Fruit fly (Drosophila melanogaster) whole organism, embryonic: ENCODE data around the gene Nckx30C.
A peak's percentile ranks its signal among the peaks of the same experiment; 100 is the strongest.

ENCODE experiments used
- Bgb ChIP-seq: fragments of 200-800 bp; sonication (Bioruptor generic); IDR thresholded peaks from 2 replicates; pipeline ENCODE4 v1.3.6; 2022; ENCODE audit warnings: missing biosample characterization, missing genetic modification characterization; ENCODE audit not compliant: partially characterized antibody
- CG10321 ChIP-seq: fragments of 200-800 bp; sonication (Bioruptor generic); IDR thresholded peaks from 2 replicates; pipeline ENCODE4 v1.3.6; 2022; ENCODE audit warnings: missing biosample characterization, missing genetic modification characterization
- CG11723 ChIP-seq: fragments of 200-800 bp; sonication (Bioruptor generic); optimal IDR thresholded peaks from 2 replicates; lab custom pipeline; 2017; ENCODE audit warnings: missing biosample characterization, mild to moderate bottlenecking, missing genetic modification characterization
- CG13287 ChIP-seq: fragments of 200-800 bp; sonication (Bioruptor generic); IDR thresholded peaks from 2 replicates; pipeline ENCODE4 v1.3.6; 2022; ENCODE audit warnings: missing biosample characterization, missing genetic modification characterization; ENCODE audit not compliant: partially characterized antibody
- CG15514 ChIP-seq: fragments of 200-800 bp; sonication (Bioruptor generic); optimal IDR thresholded peaks from 3 replicates; lab custom pipeline; 2017; ENCODE audit warnings: missing biosample characterization, missing genetic modification characterization, mild to moderate bottlenecking, moderate library complexity, missing genetic modification reagents
- CG16813 ChIP-seq: fragments of 200-800 bp; sonication (Bioruptor generic); IDR thresholded peaks from 3 replicates; pipeline ENCODE4 v1.3.6; 2022; ENCODE audit warnings: missing biosample characterization, missing genetic modification characterization; ENCODE audit not compliant: partially characterized antibody
- CG17361 ChIP-seq: fragments of 200-800 bp; sonication (Bioruptor generic); IDR thresholded peaks from 3 replicates; pipeline ENCODE4 v1.3.6; 2022; ENCODE audit warnings: missing biosample characterization, missing genetic modification characterization
- CG34422 ChIP-seq: fragments of 200-800 bp; sonication (Bioruptor generic); IDR thresholded peaks from 3 replicates; pipeline ENCODE4 v1.3.6; 2022; ENCODE audit warnings: missing biosample characterization, missing genetic modification characterization
- CG4617 ChIP-seq: fragments of 200-800 bp; sonication (Bioruptor generic); optimal IDR thresholded peaks from 3 replicates; lab custom pipeline; 2016; ENCODE audit warnings: missing biosample characterization, missing genetic modification characterization, borderline replicate concordance
- CG7556 ChIP-seq: fragments of 200-800 bp; sonication (Bioruptor generic); optimal IDR thresholded peaks from 2 replicates; lab custom pipeline; 2017; ENCODE audit warnings: missing biosample characterization, mild to moderate bottlenecking, missing genetic modification characterization
- CG8089 ChIP-seq: fragments of 200-800 bp; sonication (Bioruptor generic); optimal IDR thresholded peaks from 3 replicates; lab custom pipeline; 2016; ENCODE audit warnings: missing biosample characterization, missing genetic modification characterization
- CG8290 ChIP-seq, 3 experiments: fragments of 200-800 bp; sonication (Bioruptor generic); optimal IDR thresholded peaks; 2 replicates each; lab custom pipeline; 2016 to 2019; ENCODE audit warnings: missing biosample characterization in 3 of 3, missing genetic modification characterization in 3 of 3, mild to moderate bottlenecking in 2 of 3, moderate library complexity in 1 of 3
- CG9797 ChIP-seq: fragments of 200-800 bp; sonication (Bioruptor generic); optimal IDR thresholded peaks from 3 replicates; lab custom pipeline; 2018; ENCODE audit warnings: missing biosample characterization, mild to moderate bottlenecking, missing genetic modification characterization
- Deaf1 ChIP-seq: fragments of 200-800 bp; optimal IDR thresholded peaks from 3 replicates; lab custom pipeline; 2019; ENCODE audit warnings: missing biosample characterization, mild to moderate bottlenecking, missing genetic modification characterization, moderate library complexity
- Dek ChIP-seq: fragments of 200-800 bp; sonication (Bioruptor generic); optimal IDR thresholded peaks from 3 replicates; lab custom pipeline; 2019; ENCODE audit warnings: missing biosample characterization, mild to moderate bottlenecking, missing genetic modification characterization, moderate library complexity
- Fer2 ChIP-seq: fragments of 200-800 bp; sonication (Bioruptor generic); optimal IDR thresholded peaks from 2 replicates; lab custom pipeline; 2018; ENCODE audit warnings: missing biosample characterization, mild to moderate bottlenecking, missing genetic modification characterization, moderate library complexity
- H2.0 ChIP-seq: fragments of 200-800 bp; sonication (Bioruptor generic); IDR thresholded peaks from 2 replicates; pipeline ENCODE4 v1.3.6; 2022; ENCODE audit warnings: missing biosample characterization, missing genetic modification characterization
- Hsf ChIP-seq: fragments of 200-800 bp; sonication (Bioruptor generic); optimal IDR thresholded peaks from 3 replicates; lab custom pipeline; 2016; ENCODE audit warnings: missing biosample characterization, missing genetic modification characterization
- MESR4 ChIP-seq: fragments of 200-800 bp; sonication (Bioruptor generic); optimal IDR thresholded peaks from 2 replicates; lab custom pipeline; 2018; ENCODE audit warnings: missing biosample characterization, mild to moderate bottlenecking, missing genetic modification characterization, moderate library complexity
- Ptx1 ChIP-seq: fragments of 200-800 bp; sonication (Bioruptor generic); IDR thresholded peaks from 2 replicates; pipeline ENCODE4 v1.3.6; 2022; ENCODE audit warnings: missing biosample characterization, missing genetic modification characterization
- Sox100B ChIP-seq: fragments of 200-800 bp; sonication (Bioruptor generic); optimal IDR thresholded peaks from 3 replicates; lab custom pipeline; 2018; ENCODE audit warnings: missing biosample characterization, mild to moderate bottlenecking, missing genetic modification characterization
- Ssrp ChIP-seq: fragments of 200-800 bp; sonication (Bioruptor generic); optimal IDR thresholded peaks from 2 replicates; lab custom pipeline; 2018; ENCODE audit warnings: missing biosample characterization, mild to moderate bottlenecking, missing genetic modification characterization, moderate library complexity
- YL-1 ChIP-seq: fragments of 200-800 bp; sonication (Bioruptor generic); optimal IDR thresholded peaks from 3 replicates; lab custom pipeline; 2017; ENCODE audit warnings: missing biosample characterization, mild to moderate bottlenecking, missing genetic modification characterization
- bbx ChIP-seq: fragments of 200-800 bp; sonication (Bioruptor generic); IDR thresholded peaks from 2 replicates; pipeline ENCODE4 v1.3.6; 2022; ENCODE audit warnings: missing biosample characterization, missing genetic modification characterization; ENCODE audit not compliant: partially characterized antibody
- crc ChIP-seq: fragments of 200-800 bp; sonication (Bioruptor generic); optimal IDR thresholded peaks from 2 replicates; lab custom pipeline; 2016; ENCODE audit warnings: missing biosample characterization, missing genetic modification characterization
- crp ChIP-seq, 2 experiments: fragments of 200-800 bp; sonication (Bioruptor generic); optimal IDR thresholded peaks; 2 replicates in 1 of 2; 3 replicates in 1 of 2; lab custom pipeline; 2017; ENCODE audit warnings: missing biosample characterization in 2 of 2, missing genetic modification characterization in 2 of 2, mild to moderate bottlenecking in 1 of 2, moderate library complexity in 1 of 2
- cwo ChIP-seq: fragments of 200-800 bp; sonication (Bioruptor generic); optimal IDR thresholded peaks from 3 replicates; lab custom pipeline; 2017; ENCODE audit warnings: missing biosample characterization, missing genetic modification characterization, mild to moderate bottlenecking, moderate library complexity, missing genetic modification reagents
- emc ChIP-seq: fragments of 200-800 bp; sonication (Bioruptor generic); optimal IDR thresholded peaks from 2 replicates; lab custom pipeline; 2016; ENCODE audit warnings: missing biosample characterization, missing genetic modification characterization
- eyg ChIP-seq: fragments of 200-800 bp; sonication (Bioruptor generic); optimal IDR thresholded peaks from 3 replicates; lab custom pipeline; 2016; ENCODE audit warnings: missing biosample characterization, missing genetic modification characterization
- hkb ChIP-seq, 2 experiments: fragments of 200-800 bp in 1 of 2; fragments of >200 bp in 1 of 2; sonication (Bioruptor generic) in 1 of 2; IDR thresholded peaks in 1 of 2; optimal IDR thresholded peaks in 1 of 2; 2 replicates each; pipeline versions ENCODE4 v1.3.6 to Lab custom; 2017 to 2022; ENCODE audit warnings: missing biosample characterization in 1 of 2, missing genetic modification characterization in 1 of 2
- lbe ChIP-seq: fragments of 200-800 bp; sonication (Bioruptor generic); optimal IDR thresholded peaks from 2 replicates; lab custom pipeline; 2016; ENCODE audit warnings: missing biosample characterization, mild to moderate bottlenecking, missing genetic modification characterization
- luna ChIP-seq: fragments of 200-800 bp; sonication (Bioruptor generic); optimal IDR thresholded peaks from 2 replicates; lab custom pipeline; 2016; ENCODE audit warnings: missing biosample characterization, missing genetic modification characterization
- mam ChIP-seq: fragments of 200-800 bp; sonication (Bioruptor generic); optimal IDR thresholded peaks from 3 replicates; lab custom pipeline; 2016; ENCODE audit warnings: missing biosample characterization, missing genetic modification characterization
- mld ChIP-seq: fragments of 200-800 bp; sonication (Bioruptor generic); IDR thresholded peaks from 3 replicates; pipeline ENCODE4 v1.3.6; 2022; ENCODE audit warnings: missing biosample characterization, missing genetic modification characterization; ENCODE audit not compliant: partially characterized antibody
- pzg ChIP-seq: fragments of 200-800 bp; sonication (Bioruptor generic); optimal IDR thresholded peaks from 3 replicates; lab custom pipeline; 2018; ENCODE audit warnings: missing biosample characterization, mild to moderate bottlenecking, missing genetic modification characterization, moderate library complexity
- rib ChIP-seq: fragments of 200-800 bp; sonication (Bioruptor generic); IDR thresholded peaks from 2 replicates; pipeline ENCODE4 v1.3.6; 2022; ENCODE audit warnings: missing biosample characterization, missing genetic modification characterization
- row ChIP-seq: fragments of 200-800 bp; sonication (Bioruptor generic); IDR thresholded peaks from 3 replicates; pipeline ENCODE4 v1.3.6; 2022; ENCODE audit warnings: missing biosample characterization, missing genetic modification characterization
- run ChIP-seq: fragments of 200-800 bp; sonication (Bioruptor generic); optimal IDR thresholded peaks from 3 replicates; lab custom pipeline; 2018; ENCODE audit warnings: missing biosample characterization, mild to moderate bottlenecking, missing genetic modification characterization
- stwl ChIP-seq: fragments of 200-800 bp; sonication (Bioruptor generic); optimal IDR thresholded peaks from 3 replicates; lab custom pipeline; 2018; ENCODE audit warnings: missing biosample characterization, mild to moderate bottlenecking, missing genetic modification characterization, moderate library complexity
- tin ChIP-seq: fragments of 200-800 bp; sonication (Bioruptor generic); optimal IDR thresholded peaks from 3 replicates; lab custom pipeline; 2016; ENCODE audit warnings: missing biosample characterization, missing genetic modification characterization
- tna ChIP-seq: fragments of 200-800 bp; sonication (Bioruptor generic); IDR thresholded peaks from 2 replicates; pipeline ENCODE4 v1.3.6; 2022; ENCODE audit warnings: missing biosample characterization, missing genetic modification characterization; ENCODE audit not compliant: partially characterized antibody
- trem ChIP-seq: fragments of 200-800 bp; optimal IDR thresholded peaks from 3 replicates; lab custom pipeline; 2019; ENCODE audit warnings: missing biosample characterization, mild to moderate bottlenecking, missing genetic modification characterization, moderate library complexity
- vvl ChIP-seq: fragments of 200-800 bp; sonication (Bioruptor generic); IDR thresholded peaks from 2 replicates; pipeline ENCODE4 v1.3.6; 2022; ENCODE audit warnings: missing biosample characterization, missing genetic modification characterization

The Nckx30C gene

DNA sequence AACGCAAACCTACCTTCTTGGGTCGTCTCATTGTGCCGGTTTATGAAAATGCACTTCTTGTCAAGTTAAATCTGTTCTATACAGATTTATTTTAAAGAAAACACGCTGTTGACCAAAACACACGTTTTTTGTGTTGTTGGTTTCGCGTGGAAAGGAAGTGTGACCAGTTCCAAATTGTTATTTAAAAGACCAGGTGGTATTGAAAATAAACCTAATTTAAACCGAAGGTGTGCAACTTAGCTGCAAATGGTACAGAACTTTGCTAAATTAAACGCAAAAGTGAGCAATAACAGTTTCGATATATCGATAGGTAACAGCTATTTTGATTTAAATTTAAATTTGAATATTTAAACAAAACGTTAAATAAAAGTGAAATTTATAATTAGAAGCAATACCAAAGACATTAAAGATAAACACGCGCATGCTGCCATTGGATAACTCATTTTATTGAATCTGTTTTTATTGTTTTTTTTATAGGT is 35.1 kb downstream of the Nckx30C start, which contains the start of gene CG4364 (continued):
- TF ChIP-seq pzg (GFP tag; lab: Kevin White, UChicago), result peak; percentile 97
- TF ChIP-seq CG4617, result no peak
- no peak for TF ChIP-seq Deaf1 (tag; lab: Kevin White, UChicago)
- peak; percentile 56; the same call in 1 of the 3 replicates for TF ChIP-seq CG16813 (GFP tag; lab: Robert Waterston, UW)
- peak; percentile 80 for TF ChIP-seq bbx (GFP tag; lab: Robert Waterston, UW)
- peak; percentile 86 for TF ChIP-seq CG8290 (GFP tag; optimal IDR thresholded peaks at IDR 0.05; lab: Kevin White, UChicago)
- peak; percentile 65 to 71 for TF ChIP-seq CG8290 (tag; optimal IDR thresholded peaks at IDR 0.05; lab: Kevin White, UChicago)
- no peak for TF ChIP-seq Hsf
- no peak for TF ChIP-seq Ptx1
- peak in 1 of 2 experiments; percentile 27 for TF ChIP-seq crp (GFP tag; optimal IDR thresholded peaks at IDR 0.05; lab: Kevin White, UChicago)
- no peak for TF ChIP-seq eyg (GFP tag; lab: Kevin White, UChicago)
- no peak for TF ChIP-seq CG11723 (GFP tag; lab: Kevin White, UChicago)
- peak; percentile 73 for TF ChIP-seq YL-1 (GFP tag; lab: Kevin White, UChicago)
- no peak for TF ChIP-seq CG7556 (GFP tag; lab: Kevin White, UChicago)
- no peak for TF ChIP-seq mam (GFP tag; lab: Kevin White, UChicago)
- TF ChIP-seq CG13287, result peak; percentile 87
- no peak for TF ChIP-seq hkb (optimal IDR thresholded peaks at IDR 0.05; lab: Kevin White, UChicago)
- TF ChIP-seq hkb (GFP tag; IDR thresholded peaks at IDR 0.05; lab: Robert Waterston, UW), result no peak
- no peak for TF ChIP-seq run (tag; lab: Kevin White, UChicago)
- TF ChIP-seq CG15514 (GFP tag; lab: Kevin White, UChicago), result peak; percentile 78
- TF ChIP-seq Bgb (GFP tag; lab: Robert Waterston, UW), result peak; percentile 77
- TF ChIP-seq mld (GFP tag; lab: Robert Waterston, UW), result no peak
- TF ChIP-seq crc (GFP tag; lab: Kevin White, UChicago), result no peak
- TF ChIP-seq tna (GFP tag; lab: Robert Waterston, UW), result peak; percentile 31; the same call in 1 of the 2 replicates
- TF ChIP-seq CG34422, result 0 out of 3 replicates have a peak, but pooled peaks have one; percentile 68
- peak; percentile 27; the same call in 1 of the 3 replicates for TF ChIP-seq CG17361 (GFP tag; lab: Robert Waterston, UW)
- peak; percentile 63; the same call in 1 of the 2 replicates for TF ChIP-seq vvl (GFP tag; lab: Robert Waterston, UW)
- no peak for TF ChIP-seq CG8089 (GFP tag; lab: Kevin White, UChicago)
- no peak for TF ChIP-seq tin
- no peak for TF ChIP-seq H2.0 (GFP tag; lab: Robert Waterston, UW)
- peak; percentile 85 for TF ChIP-seq stwl (tag; lab: Kevin White, UChicago)
- no peak for TF ChIP-seq luna (GFP tag; lab: Kevin White, UChicago)
- peak; percentile 83 for TF ChIP-seq CG9797
- TF ChIP-seq trem, result peak; percentile 52
- peak; percentile 63 for TF ChIP-seq MESR4 (GFP tag; lab: Kevin White, UChicago)
- TF ChIP-seq CG10321 (GFP tag; lab: Robert Waterston, UW), result no peak
- no peak for TF ChIP-seq lbe (GFP tag; lab: Kevin White, UChicago)
- no peak for TF ChIP-seq emc (GFP tag; lab: Kevin White, UChicago)
- TF ChIP-seq rib (GFP tag; lab: Robert Waterston, UW), result no peak
- TF ChIP-seq Sox100B (GFP tag; lab: Kevin White, UChicago), result no peak
- TF ChIP-seq Ssrp (tag; lab: Kevin White, UChicago), result no peak
- no peak for TF ChIP-seq Fer2 (tag; lab: Kevin White, UChicago)
- no peak for TF ChIP-seq row (GFP tag; lab: Robert Waterston, UW)
- no peak for TF ChIP-seq Dek
- TF ChIP-seq cwo (GFP tag; lab: Kevin White, UChicago), result no peak
- TF ChIP-seq, all 482 proteins: peak for 75
